Fruit fly (Drosophila melanogaster): ENCODE data around the gene CG7215.

CG7215 gene

dm6 chr3R:18188702-18189125, 21.6 kb upstream of the CG7215 start, which contains the start of the genes CG12321 and MED17:
Gene CG12321 (minus strand): TSS chr3R:18188707.
Gene MED17 (plus strand): TSS chr3R:18189072.
- peak; percentile 82 for TF ChIP-seq CG4496 (GFP tag; IDR thresholded peaks at IDR 0.05)
- peak; percentile 79 for TF ChIP-seq CG8301 (tag; optimal IDR thresholded peaks at IDR 0.05)
- peak; percentile 63 for TF ChIP-seq rn (GFP tag; IDR thresholded peaks at IDR 0.05)
- peak; percentile 77; the same call in 2 of the 3 replicates for TF ChIP-seq fd96Ca (GFP tag; IDR thresholded peaks at IDR 0.05)
- no peak for TF ChIP-seq EcR (GFP tag; optimal IDR thresholded peaks at IDR 0.05)
- peak; percentile 62 for TF ChIP-seq CG34367 (tag; optimal IDR thresholded peaks at IDR 0.05)
- TF ChIP-seq CG13204 (GFP tag; optimal IDR thresholded peaks at IDR 0.05) = no peak
- no peak for TF ChIP-seq D1 (tag; optimal IDR thresholded peaks at IDR 0.05)
- TF ChIP-seq CG8159 (tag; optimal IDR thresholded peaks at IDR 0.05) = peak; percentile 84
- peak; percentile 32 for TF ChIP-seq Pif1B (GFP tag; optimal IDR thresholded peaks at IDR 0.05)
- peak; percentile 84 for TF ChIP-seq CG17806 (tag; optimal IDR thresholded peaks at IDR 0.05)
- TF ChIP-seq CG32121 (GFP tag; IDR thresholded peaks at IDR 0.05) = peak; percentile 71
- TF ChIP-seq gl (tag; optimal IDR thresholded peaks at IDR 0.05) = peak; percentile 14
- no peak for TF ChIP-seq CG14655 (GFP tag; optimal IDR thresholded peaks at IDR 0.05)
- TF ChIP-seq Pif1A (GFP tag; optimal IDR thresholded peaks at IDR 0.05) = no peak
- TF ChIP-seq Snoo (tag; optimal IDR thresholded peaks at IDR 0.05) = peak; percentile 85
- TF ChIP-seq CG9948 (tag; optimal IDR thresholded peaks at IDR 0.05) = peak; percentile 84
- TF ChIP-seq CG12605 (GFP tag; IDR thresholded peaks at IDR 0.05) = peak; percentile 61
- peak; percentile 69; the same call in 1 of the 2 replicates for TF ChIP-seq CG10348 (GFP tag; IDR thresholded peaks at IDR 0.05)
- peak; percentile 82 for TF ChIP-seq Ets98B (GFP tag; IDR thresholded peaks at IDR 0.05)
- peak; percentile 85 for TF ChIP-seq CG15710 (tag; optimal IDR thresholded peaks at IDR 0.05)

DNA sequence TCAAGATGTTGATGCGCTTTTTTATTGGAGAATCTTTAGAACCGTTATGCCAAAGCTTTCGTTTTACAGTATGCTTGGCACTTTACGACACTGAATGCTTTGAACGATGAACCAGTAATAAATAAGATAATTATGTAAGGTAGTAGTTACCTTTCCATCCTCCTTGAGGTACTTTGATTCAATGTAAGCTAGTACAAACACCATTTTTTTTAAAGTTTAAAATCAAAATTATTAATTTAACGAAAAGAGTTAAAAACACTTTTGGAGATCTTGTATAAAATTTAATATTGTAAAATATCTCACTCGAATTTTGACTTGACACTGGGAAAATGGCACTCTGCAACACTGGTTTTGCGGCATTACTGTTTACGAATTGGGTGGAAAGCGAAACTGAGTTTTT, 18.3 kb upstream of the CG7215 start, which contains the start of the genes Arp5 and CG7208:
TSS of gene Arp5 (plus strand) at position 114 of the 400 bp plus-strand sequence.
TSS of gene CG7208 (minus strand) at position 331 of the 400 bp plus-strand sequence.
- TF ChIP-seq CG14655 (GFP tag; optimal IDR thresholded peaks at IDR 0.05) (no peak), Snoo (tag; optimal IDR thresholded peaks at IDR 0.05) (peak; percentile 36), CG17806 (tag; optimal IDR thresholded peaks at IDR 0.05) (peak; percentile 53), CG13204 (GFP tag; optimal IDR thresholded peaks at IDR 0.05) (no peak), CG4496 (GFP tag; IDR thresholded peaks at IDR 0.05) (peak; percentile 69; the same call in 2 of the 3 replicates), CG34367 (tag; optimal IDR thresholded peaks at IDR 0.05) (no peak), CG15710 (tag; optimal IDR thresholded peaks at IDR 0.05) (peak; percentile 51), CG32121 (GFP tag; IDR thresholded peaks at IDR 0.05) (peak; percentile 45), Ets98B (GFP tag; IDR thresholded peaks at IDR 0.05) (peak; percentile 23), Pif1B (GFP tag; optimal IDR thresholded peaks at IDR 0.05) (no peak), CG9948 (tag; optimal IDR thresholded peaks at IDR 0.05) (peak; percentile 37), Pif1A (GFP tag; optimal IDR thresholded peaks at IDR 0.05) (no peak), CG8301 (tag; optimal IDR thresholded peaks at IDR 0.05) (no peak), rn (GFP tag; IDR thresholded peaks at IDR 0.05) (no peak; the same call in 1 of the 2 replicates), EcR (GFP tag; optimal IDR thresholded peaks at IDR 0.05) (no peak), CG10348 (GFP tag; IDR thresholded peaks at IDR 0.05) (no peak), fd96Ca (GFP tag; IDR thresholded peaks at IDR 0.05) (no peak), gl (tag; optimal IDR thresholded peaks at IDR 0.05) (no peak), CG8159 (tag; optimal IDR thresholded peaks at IDR 0.05) (peak; percentile 51)

dm6 chr3R:18183244-18183643, 16.2 kb upstream of the CG7215 start, which contains the start of gene cdm:
Gene cdm (minus strand): TSS chr3R:18183479.
- TF ChIP-seq fd96Ca (GFP tag; IDR thresholded peaks at IDR 0.05) (no peak), CG17806 (tag; optimal IDR thresholded peaks at IDR 0.05) (no peak), EcR (GFP tag; optimal IDR thresholded peaks at IDR 0.05) (no peak), CG32121 (GFP tag; IDR thresholded peaks at IDR 0.05) (peak; percentile 23; the same call in 1 of the 2 replicates), Pif1A (GFP tag; optimal IDR thresholded peaks at IDR 0.05) (no peak), CG4496 (GFP tag; IDR thresholded peaks at IDR 0.05) (no peak), CG34367 (tag; optimal IDR thresholded peaks at IDR 0.05) (no peak), D1 (tag; optimal IDR thresholded peaks at IDR 0.05) (no peak)

- TF ChIP-seq D1 (tag; optimal IDR thresholded peaks at IDR 0.05) (no peak), CG14655 (GFP tag; optimal IDR thresholded peaks at IDR 0.05) (no peak), CG13204 (GFP tag; optimal IDR thresholded peaks at IDR 0.05) (no peak), CG15710 (tag; optimal IDR thresholded peaks at IDR 0.05) (peak; percentile 65), fd96Ca (GFP tag; IDR thresholded peaks at IDR 0.05) (0 out of 3 replicates have a peak, but pooled peaks have one; percentile 58), CG4496 (GFP tag; IDR thresholded peaks at IDR 0.05) (peak; percentile 79), Ets98B (GFP tag; IDR thresholded peaks at IDR 0.05) (peak; percentile 62), Pif1A (GFP tag; optimal IDR thresholded peaks at IDR 0.05) (no peak), EcR (GFP tag; optimal IDR thresholded peaks at IDR 0.05) (no peak), CG12605 (GFP tag; IDR thresholded peaks at IDR 0.05) (peak; percentile 70), CG9948 (tag; optimal IDR thresholded peaks at IDR 0.05) (peak; percentile 73), rn (GFP tag; IDR thresholded peaks at IDR 0.05) (0 out of 2 replicates have a peak, but pooled peaks have one; percentile 26), CG10348 (GFP tag; IDR thresholded peaks at IDR 0.05) (no peak; the same call in 1 of the 2 replicates), gl (tag; optimal IDR thresholded peaks at IDR 0.05) (no peak), CG34367 (tag; optimal IDR thresholded peaks at IDR 0.05) (no peak), CG32121 (GFP tag; IDR thresholded peaks at IDR 0.05) (peak; percentile 78), CG8159 (tag; optimal IDR thresholded peaks at IDR 0.05) (peak; percentile 80), CG17806 (tag; optimal IDR thresholded peaks at IDR 0.05) (peak; percentile 63), Snoo (tag; optimal IDR thresholded peaks at IDR 0.05) (peak; percentile 71), Pif1B (GFP tag; optimal IDR thresholded peaks at IDR 0.05) (peak; percentile 56), CG8301 (tag; optimal IDR thresholded peaks at IDR 0.05) (peak; percentile 85)
Measured at dm6 chr3R:18171983-18172967, 5.2 kb upstream of the CG7215 start.
